Fruit fly (Drosophila melanogaster) whole organism, wandering third instar larva: Measurements from ENCODE around the gene CtsL3.

ENCODE experiments used
- Abd-B ChIP-seq: fragments of >200 bp; optimal IDR thresholded peaks from 2 replicates; lab custom pipeline; 2017; ENCODE audit warnings: missing biosample characterization, missing genetic modification characterization
- CG32264 ChIP-seq: fragments of 200-800 bp; sonication (Bioruptor generic); optimal IDR thresholded peaks from 2 replicates; lab custom pipeline; 2016; ENCODE audit warnings: missing biosample characterization, missing genetic modification characterization
- CG9705 ChIP-seq: fragments of 200-800 bp; sonication (Bioruptor generic); optimal IDR thresholded peaks from 2 replicates; lab custom pipeline; 2018; ENCODE audit warnings: missing biosample characterization, mild to moderate bottlenecking, missing genetic modification characterization
- CrebA ChIP-seq: fragments of 200-800 bp; sonication (Bioruptor generic); optimal IDR thresholded peaks from 2 replicates; lab custom pipeline; 2016; ENCODE audit warnings: missing biosample characterization, mild to moderate bottlenecking, missing genetic modification characterization, borderline replicate concordance
- Dfd ChIP-seq: fragments of >200 bp; optimal IDR thresholded peaks from 2 replicates; lab custom pipeline; 2017; ENCODE audit warnings: missing biosample characterization, missing genetic modification characterization
- Dif ChIP-seq: fragments of 200-275, 200-300 bp; sonication (Bioruptor generic); optimal IDR thresholded peaks from 2 replicates; lab custom pipeline; 2018; ENCODE audit warnings: missing biosample characterization, missing genetic modification characterization; ENCODE audit not compliant: partially characterized antibody
- HLH106 ChIP-seq: fragments of 200-800 bp; optimal IDR thresholded peaks from 3 replicates; lab custom pipeline; 2019; ENCODE audit warnings: missing biosample characterization, mild to moderate bottlenecking, missing genetic modification characterization, moderate library complexity
- Hnf4 ChIP-seq: fragments of 200-800 bp; sonication (Bioruptor generic); optimal IDR thresholded peaks from 2 replicates; lab custom pipeline; 2016; ENCODE audit warnings: missing biosample characterization, mild to moderate bottlenecking, missing genetic modification characterization
- Hr83 ChIP-seq: fragments of 200-300 bp; sonication (Bioruptor generic); optimal IDR thresholded peaks from 2 replicates; lab custom pipeline; 2016; ENCODE audit warnings: missing biosample characterization, mild to moderate bottlenecking, missing genetic modification characterization, moderate library complexity; ENCODE audit not compliant: poor library complexity, severe bottlenecking
- Jra ChIP-seq: sonication (Bioruptor generic); optimal IDR thresholded peaks from 2 replicates; lab custom pipeline; 2016; ENCODE audit warnings: missing biosample characterization, missing genetic modification characterization
- Mio ChIP-seq: sonication (Bioruptor generic); optimal IDR thresholded peaks from 2 replicates; lab custom pipeline; 2016; ENCODE audit warnings: missing biosample characterization, missing genetic modification characterization
- OdsH ChIP-seq: fragments of 200-800 bp; sonication (Bioruptor generic); optimal IDR thresholded peaks from 2 replicates; lab custom pipeline; 2016; ENCODE audit warnings: missing biosample characterization, mild to moderate bottlenecking, missing genetic modification characterization
- Rel ChIP-seq, 2 experiments: fragments of 200-800 bp; sonication (Bioruptor generic) in 1 of 2; optimal IDR thresholded peaks; 2 replicates in 1 of 2; 3 replicates in 1 of 2; lab custom pipeline; 2016 to 2019; ENCODE audit warnings: mild to moderate bottlenecking in 2 of 2, missing biosample characterization in 2 of 2, missing genetic modification characterization in 2 of 2, moderate library complexity in 1 of 2
- Sp1 ChIP-seq: fragments of 200-800 bp; sonication (Bioruptor generic); optimal IDR thresholded peaks from 3 replicates; lab custom pipeline; 2019; ENCODE audit warnings: missing biosample characterization, mild to moderate bottlenecking, missing genetic modification characterization, moderate library complexity
- Vsx2 ChIP-seq: fragments of 200-300, 225-300 bp; sonication (Bioruptor generic); optimal IDR thresholded peaks from 2 replicates; lab custom pipeline; 2018; ENCODE audit warnings: missing biosample characterization, missing genetic modification characterization; ENCODE audit not compliant: partially characterized antibody
- br ChIP-seq: fragments of 200-800 bp; sonication (Bioruptor generic); optimal IDR thresholded peaks from 2 replicates; lab custom pipeline; 2016; ENCODE audit warnings: missing biosample characterization, missing genetic modification characterization
- dl ChIP-seq, 2 experiments: fragments of 175-275, 200-275 bp in 1 of 2; fragments of 200-275 bp in 1 of 2; sonication (Bioruptor generic); optimal IDR thresholded peaks; lab custom pipeline; 2018; ENCODE audit warnings: mild to moderate bottlenecking in 2 of 2, missing biosample characterization in 2 of 2, missing genetic modification characterization in 2 of 2, moderate library complexity in 2 of 2; ENCODE audit not compliant: partially characterized antibody in 2 of 2, insufficient read depth in 1 of 2
- dsf ChIP-seq: sonication (Bioruptor generic); optimal IDR thresholded peaks from 2 replicates; lab custom pipeline; 2016; ENCODE audit warnings: missing biosample characterization, missing genetic modification characterization, borderline replicate concordance
- ey ChIP-seq: fragments of 200-800 bp; sonication (Bioruptor generic); optimal IDR thresholded peaks from 2 replicates; lab custom pipeline; 2016; ENCODE audit warnings: missing biosample characterization, missing genetic modification characterization
- fru ChIP-seq: fragments of 200-800 bp; sonication (Bioruptor generic); optimal IDR thresholded peaks from 3 replicates; lab custom pipeline; 2016; ENCODE audit warnings: missing biosample characterization, mild to moderate bottlenecking, missing genetic modification characterization
- jim ChIP-seq: fragments of 175-275, 200-325 bp; sonication (Bioruptor generic); optimal IDR thresholded peaks from 2 replicates; lab custom pipeline; 2016; ENCODE audit warnings: missing biosample characterization, mild to moderate bottlenecking, missing genetic modification characterization
- lola ChIP-seq: fragments of >200 bp; optimal IDR thresholded peaks from 2 replicates; lab custom pipeline; 2017; ENCODE audit warnings: missing biosample characterization, missing genetic modification characterization
- pan ChIP-seq: fragments of >200 bp; optimal IDR thresholded peaks from 2 replicates; lab custom pipeline; 2017
- psq ChIP-seq: fragments of 200-800 bp; sonication (Bioruptor generic); optimal IDR thresholded peaks from 3 replicates; lab custom pipeline; 2017; ENCODE audit warnings: missing biosample characterization, mild to moderate bottlenecking, missing genetic modification characterization, moderate library complexity
- rgr ChIP-seq: fragments of 200-800 bp; sonication (Bioruptor generic); optimal IDR thresholded peaks from 3 replicates; lab custom pipeline; 2016; ENCODE audit warnings: missing biosample characterization, mild to moderate bottlenecking, missing genetic modification characterization
- sage ChIP-seq: fragments of 200-800 bp; sonication (Bioruptor generic); optimal IDR thresholded peaks from 2 replicates; lab custom pipeline; 2016; ENCODE audit warnings: missing biosample characterization, mild to moderate bottlenecking, missing genetic modification characterization
- sv ChIP-seq: fragments of 200-800 bp; sonication (Bioruptor generic); optimal IDR thresholded peaks from 3 replicates; lab custom pipeline; 2016; ENCODE audit warnings: missing biosample characterization, missing genetic modification characterization
- tai ChIP-seq: sonication (Bioruptor generic); optimal IDR thresholded peaks from 2 replicates; lab custom pipeline; 2016; ENCODE audit warnings: missing biosample characterization, missing genetic modification characterization
- usp ChIP-seq: fragments of >200 bp; optimal IDR thresholded peaks from 2 replicates; lab custom pipeline; 2017; ENCODE audit warnings: missing biosample characterization, missing genetic modification characterization
- woc ChIP-seq: sonication (Bioruptor generic); optimal IDR thresholded peaks from 2 replicates; lab custom pipeline; 2016; ENCODE audit warnings: missing biosample characterization, mild to moderate bottlenecking, missing genetic modification characterization

Gene CtsL3

DNA sequence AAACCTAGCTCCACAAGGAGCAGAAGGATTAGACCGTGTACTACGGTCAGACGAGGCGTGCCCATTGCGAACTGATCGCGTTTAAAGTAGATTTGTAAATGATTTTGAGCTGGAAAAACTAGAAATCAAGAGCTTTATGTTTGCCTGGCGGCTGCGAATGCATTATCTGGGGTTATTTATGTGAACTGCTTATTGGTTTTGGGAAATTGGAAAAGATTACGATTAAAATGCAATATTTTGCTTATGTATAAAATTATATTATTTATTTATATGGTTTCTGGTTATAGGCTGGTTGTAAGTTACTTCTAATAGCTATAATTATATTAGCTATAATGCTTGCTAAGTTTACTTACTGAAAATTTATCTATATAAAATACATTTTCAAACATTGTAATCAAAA is at the start of gene CtsL3:
Gene CtsL3 (minus strand): TSS at position 101 of the 400 bp plus-strand sequence.
- no peak for TF ChIP-seq dsf (GFP tag; lab: Kevin White, UChicago)
- no peak for TF ChIP-seq Mio (GFP tag; lab: Kevin White, UChicago)
- no peak for TF ChIP-seq Jra (GFP tag; lab: Kevin White, UChicago)
- no peak for TF ChIP-seq psq (GFP tag; lab: Kevin White, UChicago)
- no peak for TF ChIP-seq Vsx2
- TF ChIP-seq Dfd (GFP tag; lab: Kevin White, UChicago), result no peak
- no peak for TF ChIP-seq tai (GFP tag; lab: Kevin White, UChicago)
- TF ChIP-seq fru (GFP tag; lab: Kevin White, UChicago), result no peak
- TF ChIP-seq dl (GFP tag; optimal IDR thresholded peaks at IDR 0.05; lab: Kevin White, UChicago; ENCODE audit: insufficient read depth in 1 of 2, partially characterized antibody in 2 of 2), result no peak
- TF ChIP-seq pan, result no peak
- TF ChIP-seq Rel (GFP tag; optimal IDR thresholded peaks at IDR 0.05; lab: Kevin White, UChicago), result no peak
- no peak for TF ChIP-seq Rel (tag; optimal IDR thresholded peaks at IDR 0.05; lab: Kevin White, UChicago)
- no peak for TF ChIP-seq CrebA (GFP tag; lab: Kevin White, UChicago)
- TF ChIP-seq woc (GFP tag; lab: Kevin White, UChicago), result no peak
- no peak for TF ChIP-seq HLH106 (tag; lab: Kevin White, UChicago)
- no peak for TF ChIP-seq br (GFP tag; lab: Kevin White, UChicago)
- TF ChIP-seq Abd-B, result no peak

DNA sequence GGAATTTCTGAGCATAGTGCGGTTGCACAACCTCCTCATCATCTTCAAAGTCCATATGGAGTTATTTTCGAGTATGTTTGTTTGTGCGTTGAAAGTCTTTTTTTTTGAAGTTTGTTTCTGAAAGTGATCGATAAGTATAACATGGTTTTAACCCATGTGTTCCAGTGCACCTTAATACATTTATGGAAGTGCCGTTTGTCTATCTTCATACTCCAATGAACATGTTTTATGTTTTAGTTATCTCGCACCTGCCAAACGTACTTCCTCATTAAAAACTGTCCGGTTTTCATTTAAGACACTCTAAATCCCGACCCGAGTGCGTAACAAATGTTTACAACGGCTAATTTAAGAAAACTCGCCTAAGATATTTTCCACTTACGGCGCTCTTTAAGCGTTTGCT is 30.4 kb upstream of the CtsL3 start, which contains the start of gene CG15580:
Gene CG15580 (minus strand): TSS at position 101 of the 400 bp plus-strand sequence.
- no peak for TF ChIP-seq dsf (GFP tag; lab: Kevin White, UChicago)
- no peak for TF ChIP-seq dl (GFP tag; optimal IDR thresholded peaks at IDR 0.05; lab: Kevin White, UChicago; ENCODE audit: insufficient read depth in 1 of 2, partially characterized antibody in 2 of 2)
- no peak for TF ChIP-seq br (GFP tag; lab: Kevin White, UChicago)
- no peak for TF ChIP-seq sv (GFP tag; lab: Kevin White, UChicago)
- no peak for TF ChIP-seq CrebA (GFP tag; lab: Kevin White, UChicago)
- TF ChIP-seq Dif (GFP tag; lab: Kevin White, UChicago), result no peak
- no peak for TF ChIP-seq HLH106 (tag; lab: Kevin White, UChicago)
- no peak for TF ChIP-seq CG9705 (GFP tag; lab: Kevin White, UChicago)
- TF ChIP-seq rgr (GFP tag; lab: Kevin White, UChicago), result no peak
- no peak for TF ChIP-seq jim (GFP tag; lab: Kevin White, UChicago)
- no peak for TF ChIP-seq pan
- no peak for TF ChIP-seq Vsx2
- no peak for TF ChIP-seq lola
- TF ChIP-seq sage (GFP tag; lab: Kevin White, UChicago), result no peak
- TF ChIP-seq Hnf4, result no peak

DNA sequence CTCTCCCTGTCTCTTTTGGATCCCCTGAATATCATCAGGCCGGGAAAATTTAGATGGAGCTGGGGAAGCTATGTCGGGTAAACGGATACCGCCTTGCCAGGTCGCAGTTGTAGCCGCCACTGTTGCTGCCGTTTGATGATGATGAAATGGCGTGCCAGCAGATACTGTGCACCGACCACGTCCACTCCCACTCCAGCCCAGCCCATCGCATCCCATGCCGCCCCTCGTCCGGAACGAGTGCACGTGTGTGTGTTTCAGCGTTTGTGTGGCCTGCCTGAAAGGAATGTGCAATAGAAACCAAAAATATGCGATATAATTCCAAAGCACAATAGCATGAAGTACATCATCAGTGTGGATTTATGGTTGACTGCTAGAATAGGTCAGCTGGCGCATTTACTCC is 11.2 kb upstream of the CtsL3 start:
- TF ChIP-seq dl (GFP tag; optimal IDR thresholded peaks at IDR 0.05; lab: Kevin White, UChicago; ENCODE audit: insufficient read depth in 1 of 2, partially characterized antibody in 2 of 2) (no peak), CG32264 (no peak), psq (GFP tag; lab: Kevin White, UChicago) (no peak), Sp1 (GFP tag; lab: Kevin White, UChicago) (no peak), ey (GFP tag; lab: Kevin White, UChicago) (no peak), Jra (GFP tag; lab: Kevin White, UChicago) (no peak), Hr83 (GFP tag; lab: Kevin White, UChicago) (no peak), Vsx2 (no peak), Dif (GFP tag; lab: Kevin White, UChicago) (no peak)

DNA sequence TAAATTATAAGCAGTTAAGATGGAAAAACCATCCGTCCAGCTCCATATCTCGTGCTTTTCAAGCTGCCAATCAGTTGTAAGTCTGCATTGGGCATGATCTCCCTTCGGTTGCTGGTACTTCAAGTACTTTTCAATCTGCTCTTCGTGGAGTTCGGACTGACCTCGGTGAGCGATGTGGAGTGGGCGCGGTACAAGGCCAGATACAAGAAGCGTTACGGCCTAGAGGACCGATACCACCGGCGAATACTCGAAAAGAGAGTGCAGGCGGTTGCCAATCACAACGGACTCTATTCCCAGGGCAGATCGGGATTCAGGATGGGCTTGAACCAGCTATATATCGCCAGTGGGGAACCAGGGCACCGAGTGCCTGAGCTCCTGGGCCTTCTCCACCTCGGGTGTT is 636 bp upstream of the CtsL3 start:
- TF ChIP-seq OdsH, result no peak
- TF ChIP-seq pan, result no peak
- no peak for TF ChIP-seq psq (GFP tag; lab: Kevin White, UChicago)
- TF ChIP-seq dsf (GFP tag; lab: Kevin White, UChicago), result no peak
- TF ChIP-seq dl (GFP tag; optimal IDR thresholded peaks at IDR 0.05; lab: Kevin White, UChicago; ENCODE audit: insufficient read depth in 1 of 2, partially characterized antibody in 2 of 2), result no peak
- no peak for TF ChIP-seq CG9705 (GFP tag; lab: Kevin White, UChicago)
- no peak for TF ChIP-seq usp (GFP tag; lab: Kevin White, UChicago)
- no peak for TF ChIP-seq br (GFP tag; lab: Kevin White, UChicago)
- TF ChIP-seq Rel (GFP tag; optimal IDR thresholded peaks at IDR 0.05; lab: Kevin White, UChicago), result no peak
- no peak for TF ChIP-seq Rel (tag; optimal IDR thresholded peaks at IDR 0.05; lab: Kevin White, UChicago)
- TF ChIP-seq CG32264, result no peak
- TF ChIP-seq lola, result no peak
- TF ChIP-seq sv (GFP tag; lab: Kevin White, UChicago), result no peak
- TF ChIP-seq tai (GFP tag; lab: Kevin White, UChicago), result no peak
- TF ChIP-seq Abd-B, result no peak
- TF ChIP-seq, all 38 proteins: peak for 0
